Worm (Caenorhabditis elegans): ENCODE data around the gene olrn-1.

Gene olrn-1

DNA sequence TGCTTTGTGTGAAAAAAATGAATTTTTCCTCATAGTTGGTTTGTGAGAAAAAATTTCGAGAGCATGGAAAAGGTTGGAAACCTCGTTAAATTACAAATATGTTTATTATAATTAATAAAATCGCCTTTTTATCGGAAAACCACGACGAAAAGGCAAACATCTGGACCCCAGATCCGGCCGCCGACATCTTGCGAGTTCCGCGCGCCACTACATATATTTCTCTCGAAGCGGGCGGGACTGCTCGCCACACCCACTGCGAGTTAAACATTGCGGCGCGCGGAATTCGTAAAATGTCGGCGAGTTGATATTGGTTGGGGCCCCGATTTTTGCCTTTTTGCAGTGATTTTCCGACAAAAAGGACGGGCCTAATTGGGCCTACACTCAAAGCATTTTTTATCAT lies 22.0 kb downstream of the olrn-1 start:
- TF ChIP-seq unc-120 (tag; optimal IDR thresholded peaks at IDR 0.05; ENCODE audit: poor library complexity, severe bottlenecking) = no peak

DNA sequence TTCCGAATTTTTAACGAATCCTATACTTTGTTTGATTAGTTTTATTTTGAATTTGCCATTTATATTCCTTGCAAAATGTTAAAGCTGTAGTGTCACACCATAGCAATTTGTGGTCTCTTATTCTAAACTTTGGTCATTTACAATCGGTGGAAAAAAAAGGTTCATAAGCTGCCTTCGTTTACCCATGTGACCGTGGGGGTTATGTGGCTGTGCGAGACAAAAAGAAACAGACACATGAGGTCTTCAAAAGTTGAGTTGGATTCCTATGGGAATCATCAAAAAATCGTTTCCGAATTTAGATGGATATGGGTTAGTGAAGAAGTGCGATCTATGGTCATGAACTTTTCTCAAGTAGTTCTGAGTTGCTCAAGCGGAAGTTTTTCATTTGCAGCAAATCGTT lies 26.9 kb downstream of the olrn-1 start:
- TF ChIP-seq unc-120 (tag; optimal IDR thresholded peaks at IDR 0.05; ENCODE audit: poor library complexity, severe bottlenecking) (no peak), unc-39 (tag; optimal IDR thresholded peaks at IDR 0.05) (no peak), ceh-39 (tag; optimal IDR thresholded peaks at IDR 0.05) (no peak), mep-1 (tag; optimal IDR thresholded peaks at IDR 0.05) (no peak)

DNA sequence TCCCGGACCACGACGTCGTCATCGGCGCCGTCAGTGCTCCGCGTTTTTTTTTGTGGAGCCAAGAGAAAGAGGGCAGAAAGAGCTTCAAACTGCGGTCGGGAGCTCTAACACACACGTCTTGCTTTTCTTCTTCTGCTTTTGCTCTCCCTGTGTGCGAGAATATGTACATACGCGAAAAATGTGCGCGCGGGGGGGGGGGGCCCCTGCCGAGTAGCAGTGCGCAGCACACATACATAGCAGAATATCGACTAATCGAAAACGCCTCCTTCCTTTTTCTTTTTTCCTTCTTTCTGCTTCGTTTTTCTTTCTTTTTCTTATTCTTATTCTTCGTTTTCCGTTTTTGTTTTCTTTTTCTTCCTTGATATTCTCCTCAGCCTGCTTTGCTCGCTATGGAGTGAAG lies 29.2 kb downstream of the olrn-1 start:
- no peak for TF ChIP-seq pha-4 (tag; optimal IDR thresholded peaks at IDR 0.05)
- no peak for TF ChIP-seq ztf-11 (tag; optimal IDR thresholded peaks at IDR 0.05)
- TF ChIP-seq mab-5 (tag; optimal IDR thresholded peaks at IDR 0.05) = no peak
- no peak for TF ChIP-seq M03D4.4 (tag; optimal IDR thresholded peaks at IDR 0.05)
- TF ChIP-seq ham-2 (GFP tag; optimal IDR thresholded peaks at IDR 0.05) = no peak
- TF ChIP-seq hlh-1 (tag; optimal IDR thresholded peaks at IDR 0.05) = no peak
- TF ChIP-seq snpc-4 (tag; optimal IDR thresholded peaks at IDR 0.05) = no peak
- TF ChIP-seq lin-32 (GFP tag; optimal IDR thresholded peaks at IDR 0.05) = no peak
- TF ChIP-seq ceh-39 (tag; optimal IDR thresholded peaks at IDR 0.05) = no peak
- no peak for TF ChIP-seq ceh-83 (GFP tag; optimal IDR thresholded peaks at IDR 0.05)
- peak; percentile 20 for TF ChIP-seq ces-1 (GFP tag; optimal IDR thresholded peaks at IDR 0.05)
- no peak for TF ChIP-seq sem-2 (GFP tag; optimal IDR thresholded peaks at IDR 0.05)
- no peak for TF ChIP-seq nhr-28 (tag; optimal IDR thresholded peaks at IDR 0.05)
- TF ChIP-seq nhr-12 (tag; optimal IDR thresholded peaks at IDR 0.05) = no peak
- TF ChIP-seq sptf-1 (tag; optimal IDR thresholded peaks at IDR 0.05) = peak; percentile 39
- no peak for TF ChIP-seq ceh-43 (GFP tag; optimal IDR thresholded peaks at IDR 0.05)
- TF ChIP-seq elt-3 (tag; optimal IDR thresholded peaks at IDR 0.05) = no peak
- no peak for TF ChIP-seq unc-120 (tag; optimal IDR thresholded peaks at IDR 0.05; ENCODE audit: poor library complexity, severe bottlenecking)
- TF ChIP-seq elt-1 (tag; optimal IDR thresholded peaks at IDR 0.05; ENCODE audit: borderline replicate concordance, insufficient read depth) = no peak
- peak; percentile 48 for TF ChIP-seq mls-2 (tag; optimal IDR thresholded peaks at IDR 0.05)
- TF ChIP-seq bed-3 (GFP tag; optimal IDR thresholded peaks at IDR 0.05) = no peak

DNA sequence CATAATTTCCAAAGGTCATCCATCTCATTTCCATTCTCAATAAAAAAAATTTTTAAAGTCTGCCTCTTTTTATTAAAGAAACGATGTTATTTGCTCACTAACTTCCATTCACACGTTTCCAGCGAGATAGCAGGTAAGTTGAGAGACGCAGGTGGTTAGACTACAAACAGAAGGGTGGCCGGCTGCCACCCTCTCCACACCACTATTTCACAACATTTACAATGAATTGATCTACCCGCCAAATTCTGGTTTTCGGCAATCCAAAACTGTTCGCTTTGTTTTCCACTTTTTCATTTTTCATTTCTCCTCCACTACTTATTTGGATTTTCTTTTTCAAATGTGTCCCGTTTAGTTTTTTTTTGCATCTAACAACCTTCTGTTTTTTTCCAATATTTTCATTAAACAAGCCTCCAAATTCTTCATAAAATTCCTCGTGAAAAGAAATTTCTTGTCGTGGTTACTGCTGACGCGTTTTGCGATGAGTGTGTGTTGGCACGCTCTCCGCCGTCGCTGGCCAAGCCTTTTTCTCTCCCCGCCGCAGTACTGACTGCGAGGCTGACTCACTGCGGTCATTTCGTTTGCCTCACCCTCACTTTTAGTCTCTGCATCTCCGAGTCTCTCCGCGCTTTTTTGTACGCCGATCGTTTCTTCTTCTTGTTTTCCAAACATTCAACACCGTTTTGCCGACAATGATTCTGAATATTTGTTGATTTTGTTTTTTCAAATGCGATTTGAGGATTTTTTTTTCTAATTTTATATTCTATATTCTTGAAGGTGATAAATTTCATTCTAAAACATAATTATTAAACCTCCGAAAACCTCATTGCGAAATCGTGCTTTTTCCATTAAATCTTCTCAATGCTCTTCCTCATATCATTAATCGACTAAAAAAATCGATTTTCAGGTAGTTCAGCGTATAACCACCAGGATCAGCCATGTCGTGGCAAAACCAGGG lies 30.8 kb downstream of the olrn-1 start, which contains the start of gene dyn-1:
TSS of gene dyn-1 (plus strand) at position 905 of the 955 bp plus-strand sequence.
- TF ChIP-seq ces-1 (GFP tag; optimal IDR thresholded peaks at IDR 0.05) = peak; percentile 18
- no peak for TF ChIP-seq pha-4 (tag; optimal IDR thresholded peaks at IDR 0.05)
- no peak for TF ChIP-seq nhr-76 (tag; optimal IDR thresholded peaks at IDR 0.05)
- peak; percentile 42 for TF ChIP-seq ham-2 (GFP tag; optimal IDR thresholded peaks at IDR 0.05)
- no peak for TF ChIP-seq blmp-1 (tag; optimal IDR thresholded peaks at IDR 0.05)
- TF ChIP-seq sem-2 (GFP tag; optimal IDR thresholded peaks at IDR 0.05) = no peak
- no peak for TF ChIP-seq mab-5 (tag; optimal IDR thresholded peaks at IDR 0.05)
- no peak for TF ChIP-seq elt-1 (tag; optimal IDR thresholded peaks at IDR 0.05; ENCODE audit: borderline replicate concordance, insufficient read depth)
- TF ChIP-seq bed-3 (GFP tag; optimal IDR thresholded peaks at IDR 0.05) = no peak
- no peak for TF ChIP-seq hlh-1 (tag; optimal IDR thresholded peaks at IDR 0.05)
- no peak for TF ChIP-seq elt-3 (tag; optimal IDR thresholded peaks at IDR 0.05)
- TF ChIP-seq unc-62 (GFP tag; optimal IDR thresholded peaks at IDR 0.05) = no peak
- no peak for TF ChIP-seq ceh-43 (GFP tag; optimal IDR thresholded peaks at IDR 0.05)
- no peak for TF ChIP-seq ceh-39 (tag; optimal IDR thresholded peaks at IDR 0.05)
- TF ChIP-seq ceh-83 (GFP tag; optimal IDR thresholded peaks at IDR 0.05) = no peak
- no peak for TF ChIP-seq zip-8 (tag; optimal IDR thresholded peaks at IDR 0.05)
- TF ChIP-seq lsy-2 (tag; optimal IDR thresholded peaks at IDR 0.05) = no peak
- no peak for TF ChIP-seq tbx-8 (GFP tag; optimal IDR thresholded peaks at IDR 0.05)
- no peak for TF ChIP-seq flh-1 (GFP tag; optimal IDR thresholded peaks at IDR 0.05)
- no peak for TF ChIP-seq snpc-4 (tag; optimal IDR thresholded peaks at IDR 0.05)
- peak; percentile 31 for TF ChIP-seq lin-13 (tag; optimal IDR thresholded peaks at IDR 0.05)
- no peak for TF ChIP-seq sptf-1 (tag; optimal IDR thresholded peaks at IDR 0.05)
- no peak for TF ChIP-seq mep-1 (tag; optimal IDR thresholded peaks at IDR 0.05)
- TF ChIP-seq drap-1 (GFP tag; optimal IDR thresholded peaks at IDR 0.05) = no peak
- peak; percentile 33 for TF ChIP-seq cnd-1 (tag; optimal IDR thresholded peaks at IDR 0.05)
- TF ChIP-seq M03D4.4 (tag; optimal IDR thresholded peaks at IDR 0.05) = no peak
- no peak for TF ChIP-seq mls-2 (tag; optimal IDR thresholded peaks at IDR 0.05)
- no peak for TF ChIP-seq nhr-28 (tag; optimal IDR thresholded peaks at IDR 0.05)
- TF ChIP-seq unc-120 (tag; optimal IDR thresholded peaks at IDR 0.05; ENCODE audit: poor library complexity, severe bottlenecking) = peak; percentile 42
- TF ChIP-seq unc-39 (tag; optimal IDR thresholded peaks at IDR 0.05) = no peak
- no peak for TF ChIP-seq nhr-2 (tag; optimal IDR thresholded peaks at IDR 0.05)
- TF ChIP-seq ztf-11 (tag; optimal IDR thresholded peaks at IDR 0.05) = no peak
- TF ChIP-seq lin-32 (GFP tag; optimal IDR thresholded peaks at IDR 0.05) = no peak
- TF ChIP-seq nhr-237 (tag; optimal IDR thresholded peaks at IDR 0.05) = no peak
- TF ChIP-seq nhr-12 (tag; optimal IDR thresholded peaks at IDR 0.05) = no peak

Measured in whole organism, mixed stage, embryonic.